Worm (Caenorhabditis elegans) whole organism, L3 larva: Measurements from ENCODE around the gene dolk-1.

ENCODE experiments used
- R02D3.7 ChIP-seq: fragments of 150-350 bp; optimal IDR thresholded peaks from 2 replicates; lab custom pipeline; 2014; ENCODE audit warnings: missing biosample characterization, missing genetic modification characterization
- ZK546.5 ChIP-seq: sonication (generic microtip); optimal IDR thresholded peaks from 2 replicates; lab custom pipeline; 2017; ENCODE audit warnings: missing biosample characterization, missing genetic modification characterization
- aly-2 ChIP-seq: fragments of 150-350 bp; optimal IDR thresholded peaks from 2 replicates; lab custom pipeline; 2014; ENCODE audit warnings: missing biosample characterization, missing genetic modification characterization
- ama-1 ChIP-seq: fragments of 150-350 bp; optimal IDR thresholded peaks from 2 replicates; lab custom pipeline; 2018
- ceh-16 ChIP-seq: sonication (generic microtip); optimal IDR thresholded peaks from 2 replicates; lab custom pipeline; 2017; ENCODE audit warnings: missing biosample characterization, missing genetic modification characterization
- ceh-28 ChIP-seq: fragments of 150-350 bp; optimal IDR thresholded peaks from 2 replicates; lab custom pipeline; 2014; ENCODE audit warnings: missing biosample characterization, missing genetic modification reagents, missing genetic modification characterization
- ceh-82 ChIP-seq: fragments of 150-350 bp; optimal IDR thresholded peaks from 2 replicates; lab custom pipeline; 2014; ENCODE audit warnings: missing biosample characterization, missing genetic modification characterization
- ceh-9 ChIP-seq: sonication (generic microtip); optimal IDR thresholded peaks from 2 replicates; lab custom pipeline; 2018; ENCODE audit warnings: missing biosample characterization, missing genetic modification characterization
- daf-12 ChIP-seq: fragments of 150-350 bp; optimal IDR thresholded peaks from 2 replicates; lab custom pipeline; 2014; ENCODE audit warnings: missing biosample characterization, missing genetic modification reagents, missing genetic modification characterization
- egl-27 ChIP-seq: sonication (generic microtip); optimal IDR thresholded peaks from 4 replicates; lab custom pipeline; 2017; ENCODE audit warnings: missing biosample characterization, missing genetic modification reagents, missing genetic modification characterization
- egl-5 ChIP-seq: fragments of 150-350 bp; optimal IDR thresholded peaks from 2 replicates; lab custom pipeline; 2017; ENCODE audit warnings: missing biosample characterization, missing genetic modification reagents, missing genetic modification characterization, inconsistent platforms
- elt-1 ChIP-seq: fragments of 150-350 bp; optimal IDR thresholded peaks from 2 replicates; lab custom pipeline; 2014; ENCODE audit warnings: missing biosample characterization, missing genetic modification characterization
- elt-2 ChIP-seq: sonication (generic microtip); optimal IDR thresholded peaks from 2 replicates; lab custom pipeline; 2016; ENCODE audit warnings: missing genetic modification reagents, mild to moderate bottlenecking, missing genetic modification characterization, missing compliant biosample characterization
- elt-3 ChIP-seq, 3 experiments: fragments of 150-350 bp in 1 of 3; sonication (generic microtip) in 2 of 3; optimal IDR thresholded peaks; 2 replicates in 2 of 3; 4 replicates in 1 of 3; lab custom pipeline; 2014 to 2017; ENCODE audit warnings: missing biosample characterization in 3 of 3, missing genetic modification characterization in 3 of 3
- eor-1 ChIP-seq, 2 experiments: fragments of 150-350 bp; optimal IDR thresholded peaks; 2 replicates each; lab custom pipeline; 2014 to 2018; ENCODE audit warnings: missing biosample characterization in 2 of 2, missing genetic modification characterization in 2 of 2
- fkh-10 ChIP-seq: sonication (generic microtip); optimal IDR thresholded peaks from 2 replicates; lab custom pipeline; 2017; ENCODE audit warnings: missing biosample characterization, missing genetic modification reagents, missing genetic modification characterization
- fkh-2 ChIP-seq: fragments of 150-350 bp; optimal IDR thresholded peaks from 2 replicates; lab custom pipeline; 2014; ENCODE audit warnings: missing biosample characterization, missing genetic modification reagents, missing genetic modification characterization
- fos-1 ChIP-seq: fragments of 150-350 bp; optimal IDR thresholded peaks from 2 replicates; lab custom pipeline; 2014; ENCODE audit warnings: missing biosample characterization, missing genetic modification characterization
- hmg-11 ChIP-seq: sonication (generic microtip); optimal IDR thresholded peaks from 2 replicates; lab custom pipeline; 2016; ENCODE audit warnings: missing genetic modification characterization, missing compliant biosample characterization
- jun-1 ChIP-seq: fragments of 150-350 bp; optimal IDR thresholded peaks from 2 replicates; lab custom pipeline; 2014; ENCODE audit warnings: missing biosample characterization, missing genetic modification reagents, missing genetic modification characterization
- lin-15B ChIP-seq: fragments of 150-350 bp; optimal IDR thresholded peaks from 2 replicates; lab custom pipeline; 2014; ENCODE audit warnings: missing biosample characterization, missing genetic modification characterization
- lin-39 ChIP-seq: fragments of 150-350 bp; optimal IDR thresholded peaks from 2 replicates; lab custom pipeline; 2018; ENCODE audit warnings: missing biosample characterization, missing genetic modification reagents, missing genetic modification characterization
- lsy-12 ChIP-seq: sonication (generic microtip); optimal IDR thresholded peaks from 2 replicates; lab custom pipeline; 2016; ENCODE audit warnings: mild to moderate bottlenecking, missing genetic modification characterization, missing compliant biosample characterization
- mdl-1 ChIP-seq: fragments of 150-350 bp; optimal IDR thresholded peaks from 2 replicates; lab custom pipeline; 2014; ENCODE audit warnings: missing biosample characterization, missing genetic modification characterization
- mml-1 ChIP-seq: fragments of 150-350 bp; sonication (generic microtip); optimal IDR thresholded peaks from 3 replicates; lab custom pipeline; 2014; ENCODE audit warnings: missing biosample characterization, missing genetic modification characterization
- nfya-1 ChIP-seq: sonication (generic microtip); optimal IDR thresholded peaks from 2 replicates; lab custom pipeline; 2017; ENCODE audit warnings: missing genetic modification characterization, mild to moderate bottlenecking, missing compliant biosample characterization, antibody characterized with exemption, moderate library complexity; ENCODE audit not compliant: insufficient read depth
- nhr-11 ChIP-seq: fragments of 150-350 bp; optimal IDR thresholded peaks from 2 replicates; lab custom pipeline; 2014; ENCODE audit warnings: missing biosample characterization, missing genetic modification characterization
- nhr-12 ChIP-seq: fragments of 150-350 bp; optimal IDR thresholded peaks from 2 replicates; lab custom pipeline; 2014; ENCODE audit warnings: missing biosample characterization, missing genetic modification characterization
- nhr-23 ChIP-seq: fragments of 150-350 bp; optimal IDR thresholded peaks from 2 replicates; lab custom pipeline; 2014; ENCODE audit warnings: missing biosample characterization, missing genetic modification reagents, missing genetic modification characterization
- nhr-237 ChIP-seq: fragments of 150-350 bp; optimal IDR thresholded peaks from 2 replicates; lab custom pipeline; 2014; ENCODE audit warnings: missing biosample characterization, missing genetic modification characterization
- nhr-25 ChIP-seq: sonication (generic microtip); optimal IDR thresholded peaks from 2 replicates; lab custom pipeline; 2017; ENCODE audit warnings: missing biosample characterization, missing genetic modification characterization
- nhr-28 ChIP-seq: fragments of 150-350 bp; optimal IDR thresholded peaks from 2 replicates; lab custom pipeline; 2014; ENCODE audit warnings: missing biosample characterization, missing genetic modification characterization
- nhr-43 ChIP-seq: sonication (generic microtip); optimal IDR thresholded peaks from 2 replicates; lab custom pipeline; 2016; ENCODE audit warnings: mild to moderate bottlenecking, missing genetic modification characterization, missing compliant biosample characterization; ENCODE audit not compliant: poor library complexity, severe bottlenecking
- nhr-67 ChIP-seq: fragments of 150-350 bp; optimal IDR thresholded peaks from 2 replicates; lab custom pipeline; 2014; ENCODE audit warnings: missing biosample characterization, missing genetic modification characterization
- nhr-76 ChIP-seq: fragments of 150-350 bp; sonication (generic microtip); optimal IDR thresholded peaks from 5 replicates; lab custom pipeline; 2014; ENCODE audit warnings: missing biosample characterization, missing genetic modification characterization
- nhr-77 ChIP-seq: fragments of 150-350 bp; optimal IDR thresholded peaks from 2 replicates; lab custom pipeline; 2014; ENCODE audit warnings: missing biosample characterization, missing genetic modification characterization
- pha-4 ChIP-seq: fragments of 150-350 bp; optimal IDR thresholded peaks from 2 replicates; lab custom pipeline; 2014; ENCODE audit warnings: missing biosample characterization, missing genetic modification reagents, missing genetic modification characterization
- pqm-1 ChIP-seq: fragments of 150-350 bp; optimal IDR thresholded peaks from 2 replicates; lab custom pipeline; 2017; ENCODE audit warnings: missing biosample characterization, missing genetic modification characterization, inconsistent platforms
- sea-2 ChIP-seq: fragments of 150-350 bp; sonication (generic microtip); optimal IDR thresholded peaks from 4 replicates; lab custom pipeline; 2014; ENCODE audit warnings: missing biosample characterization, missing genetic modification reagents, missing genetic modification characterization
- skn-1 ChIP-seq: fragments of 150-350 bp; optimal IDR thresholded peaks from 2 replicates; lab custom pipeline; 2014; ENCODE audit warnings: missing biosample characterization, missing genetic modification characterization
- snpc-4 ChIP-seq: fragments of 150-350 bp; optimal IDR thresholded peaks from 2 replicates; lab custom pipeline; 2014; ENCODE audit warnings: missing biosample characterization, missing genetic modification characterization
- tbx-2 ChIP-seq: sonication (generic microtip); optimal IDR thresholded peaks from 2 replicates; lab custom pipeline; 2016; ENCODE audit warnings: mild to moderate bottlenecking, missing genetic modification characterization, missing compliant biosample characterization
- unc-39 ChIP-seq: sonication (generic microtip); optimal IDR thresholded peaks from 4 replicates; lab custom pipeline; 2017; ENCODE audit warnings: missing biosample characterization, missing genetic modification characterization
- unc-62 ChIP-seq: fragments of 150-350 bp; sonication (generic microtip); optimal IDR thresholded peaks from 4 replicates; lab custom pipeline; 2014; ENCODE audit warnings: missing biosample characterization, missing genetic modification reagents, missing genetic modification characterization
- zag-1 ChIP-seq: fragments of 150-350 bp; optimal IDR thresholded peaks from 2 replicates; lab custom pipeline; 2014; ENCODE audit warnings: missing biosample characterization, missing genetic modification characterization
- ztf-11 ChIP-seq: fragments of 150-350 bp; optimal IDR thresholded peaks from 2 replicates; lab custom pipeline; 2014; ENCODE audit warnings: missing biosample characterization, missing genetic modification characterization
- ztf-4 ChIP-seq: fragments of 150-350 bp; optimal IDR thresholded peaks from 2 replicates; lab custom pipeline; 2014; ENCODE audit warnings: missing biosample characterization, missing genetic modification characterization

dolk-1 gene

DNA sequence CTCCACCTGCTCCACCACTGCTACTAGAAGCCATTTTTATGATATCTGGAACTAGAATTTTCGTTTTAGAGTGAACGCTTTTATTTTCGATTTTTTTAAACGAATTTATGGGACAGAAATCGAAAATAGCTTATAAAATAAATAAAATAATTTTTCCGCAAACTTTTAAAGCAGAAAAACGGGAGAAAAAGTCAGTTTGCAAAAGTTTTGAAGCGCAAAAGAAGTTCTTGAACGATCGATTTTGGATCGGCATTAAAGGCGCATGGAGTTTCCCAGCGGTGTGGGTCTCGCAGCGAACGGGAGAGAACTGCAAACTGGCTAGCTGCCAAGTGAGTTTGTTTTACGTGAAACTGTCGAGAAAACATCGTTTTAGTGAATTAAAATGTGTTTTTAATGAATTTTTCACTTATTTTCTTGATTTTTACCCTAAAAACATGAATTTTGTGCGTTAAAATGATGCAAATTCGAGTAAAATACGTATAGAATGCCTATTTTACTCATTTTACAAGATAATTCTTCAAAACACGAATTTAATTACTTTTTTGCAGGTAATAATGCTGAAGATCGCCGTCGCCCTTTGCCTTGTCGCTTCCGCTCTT is 13.2 kb downstream of the dolk-1 start, which contains the start of the genes ccf-1 and trap-4:
Gene ccf-1 (minus strand): TSS at position 51 of the 599 bp plus-strand sequence.
Gene trap-4 (plus strand): TSS at position 549 of the 599 bp plus-strand sequence.
- TF ChIP-seq nhr-11 (tag; lab: Kevin White, UChicago) (no peak), ztf-4 (tag; lab: Kevin White, UChicago) (no peak), ceh-9 (tag; lab: Kevin White, UChicago) (no peak), elt-1 (tag; lab: Kevin White, UChicago) (no peak), egl-27 (tag; lab: Kevin White, UChicago) (no peak), skn-1 (tag; lab: Kevin White, UChicago) (no peak), mdl-1 (tag; lab: Kevin White, UChicago) (no peak), zag-1 (tag; lab: Kevin White, UChicago) (no peak), daf-12 (tag; lab: Kevin White, UChicago) (no peak), jun-1 (tag; lab: Kevin White, UChicago) (no peak), ztf-11 (tag; lab: Kevin White, UChicago) (no peak), eor-1 (tag; optimal IDR thresholded peaks at IDR 0.05; lab: Kevin White, UChicago) (no peak), elt-2 (tag; lab: Kevin White, UChicago) (peak; percentile 26), nhr-77 (tag; lab: Kevin White, UChicago) (no peak), hmg-11 (tag; lab: Kevin White, UChicago) (peak; percentile 22), nhr-43 (no peak), ceh-16 (tag; lab: Kevin White, UChicago) (no peak), pqm-1 (tag; lab: Kevin White, UChicago) (peak; percentile 14), lsy-12 (tag; lab: Kevin White, UChicago) (no peak), nhr-237 (tag; lab: Kevin White, UChicago) (no peak), nhr-28 (tag; lab: Kevin White, UChicago) (no peak), ZK546.5 (no peak), sea-2 (no peak), lin-15B (tag; lab: Kevin White, UChicago) (peak; percentile 76), nhr-67 (no peak), mml-1 (no peak), snpc-4 (tag; lab: Kevin White, UChicago) (peak; percentile 54), lin-39 (tag; lab: Kevin White, UChicago) (peak; percentile 35), elt-3 (tag; optimal IDR thresholded peaks at IDR 0.05; lab: Kevin White, UChicago) (no peak), pha-4 (tag; lab: Kevin White, UChicago) (peak; percentile 76), nfya-1 (tag; lab: Kevin White, UChicago) (peak; percentile 89), nhr-25 (peak; percentile 66), fkh-2 (tag; lab: Kevin White, UChicago) (no peak), unc-39 (no peak), R02D3.7 (tag; lab: Kevin White, UChicago) (peak; percentile 1), ceh-82 (tag; lab: Kevin White, UChicago) (no peak), aly-2 (tag; lab: Kevin White, UChicago) (no peak), nhr-76 (tag; lab: Kevin White, UChicago) (no peak), fos-1 (no peak), tbx-2 (tag; lab: Kevin White, UChicago) (no peak), ceh-28 (tag; lab: Kevin White, UChicago) (peak; percentile 66), fkh-10 (no peak), ama-1 (lab: Kevin White, UChicago) (no peak), unc-62 (no peak), nhr-23 (peak; percentile 61), nhr-12 (tag; lab: Kevin White, UChicago) (no peak), egl-5 (tag; lab: Kevin White, UChicago) (no peak)
